Fruit fly (Drosophila melanogaster) whole organism, embryonic: ENCODE data around the gene Mrp5.
A peak's percentile ranks its signal among the peaks of the same experiment; 100 is the strongest.

Source experiments
- ATbp ChIP-seq: fragments of 200-800 bp; sonication (Bioruptor generic); optimal IDR thresholded peaks from 2 replicates; lab custom pipeline; 2017; ENCODE audit warnings: missing biosample characterization, mild to moderate bottlenecking, missing genetic modification characterization, missing genetic modification reagents
- CG1024 ChIP-seq: fragments of 200-800 bp; sonication (Bioruptor generic); IDR thresholded peaks from 2 replicates; pipeline ENCODE4 v1.3.6; 2022; ENCODE audit warnings: missing biosample characterization, missing genetic modification characterization
- CG10321 ChIP-seq: fragments of 200-800 bp; sonication (Bioruptor generic); IDR thresholded peaks from 2 replicates; pipeline ENCODE4 v1.3.6; 2022; ENCODE audit warnings: missing biosample characterization, missing genetic modification characterization
- CG10366 ChIP-seq: fragments of 200-800 bp; sonication (Bioruptor generic); IDR thresholded peaks from 2 replicates; pipeline ENCODE4 v1.3.6; 2022; ENCODE audit warnings: missing biosample characterization, missing genetic modification characterization
- CG11247 ChIP-seq: fragments of 200-800 bp; sonication (Bioruptor generic); IDR thresholded peaks from 2 replicates; pipeline ENCODE4 v1.3.6; 2022; ENCODE audit warnings: missing biosample characterization, missing genetic modification characterization
- CG1233 ChIP-seq: fragments of 200-800 bp; sonication (Bioruptor generic); optimal IDR thresholded peaks from 4 replicates; lab custom pipeline; 2018; ENCODE audit warnings: missing biosample characterization, mild to moderate bottlenecking, missing genetic modification characterization
- CG12942 ChIP-seq: fragments of 200-800 bp; sonication (Bioruptor generic); optimal IDR thresholded peaks from 3 replicates; lab custom pipeline; 2016; ENCODE audit warnings: missing biosample characterization, missing genetic modification characterization
- CG13123 ChIP-seq: fragments of 200-800 bp; sonication (Bioruptor generic); optimal IDR thresholded peaks from 2 replicates; lab custom pipeline; 2016; ENCODE audit warnings: missing biosample characterization, missing genetic modification characterization
- CG13296 ChIP-seq: fragments of 200-800 bp; sonication (Bioruptor generic); optimal IDR thresholded peaks from 3 replicates; lab custom pipeline; 2018; ENCODE audit warnings: missing biosample characterization, mild to moderate bottlenecking, missing genetic modification characterization
- CG14441 ChIP-seq: fragments of 200-800 bp; sonication (Bioruptor generic); IDR thresholded peaks from 2 replicates; pipeline ENCODE4 v1.3.6; 2022; ENCODE audit warnings: missing biosample characterization, missing genetic modification characterization
- CG15073 ChIP-seq: fragments of 200-800 bp; sonication (Bioruptor generic); optimal IDR thresholded peaks from 2 replicates; lab custom pipeline; 2016; ENCODE audit warnings: missing biosample characterization, missing genetic modification characterization
- CG31224 ChIP-seq: fragments of 200-800 bp; sonication (Bioruptor generic); IDR thresholded peaks from 2 replicates; pipeline ENCODE4 v1.3.6; 2022; ENCODE audit warnings: missing biosample characterization, missing genetic modification characterization
- CG31388 ChIP-seq: fragments of 200-800 bp; sonication (Bioruptor generic); optimal IDR thresholded peaks from 2 replicates; lab custom pipeline; 2016; ENCODE audit warnings: missing biosample characterization, missing genetic modification characterization
- CG3726 ChIP-seq: fragments of 200-800 bp; sonication (Bioruptor generic); IDR thresholded peaks from 3 replicates; pipeline ENCODE4, ENCODE4 v1.3.6; 2022; ENCODE audit warnings: missing biosample characterization, missing genetic modification characterization
- CG4707 ChIP-seq: fragments of 200-800 bp; sonication (Bioruptor generic); optimal IDR thresholded peaks from 2 replicates; lab custom pipeline; 2018; ENCODE audit warnings: missing biosample characterization, mild to moderate bottlenecking, missing genetic modification characterization, moderate library complexity
- CG5953 ChIP-seq: fragments of 200-800 bp; sonication (Bioruptor generic); IDR thresholded peaks from 2 replicates; pipeline ENCODE4 v1.3.6; 2022; ENCODE audit warnings: missing biosample characterization, missing genetic modification characterization
- CG7556 ChIP-seq: fragments of 200-800 bp; sonication (Bioruptor generic); optimal IDR thresholded peaks from 2 replicates; lab custom pipeline; 2017; ENCODE audit warnings: missing biosample characterization, mild to moderate bottlenecking, missing genetic modification characterization
- CG8281 ChIP-seq: fragments of 200-800 bp; sonication (Bioruptor generic); optimal IDR thresholded peaks from 2 replicates; lab custom pipeline; 2018; ENCODE audit warnings: missing biosample characterization, mild to moderate bottlenecking, missing genetic modification characterization, moderate library complexity
- CG8359 ChIP-seq: fragments of 200-800 bp; sonication (Bioruptor generic); optimal IDR thresholded peaks from 2 replicates; lab custom pipeline; 2017; ENCODE audit warnings: missing biosample characterization, mild to moderate bottlenecking, missing genetic modification characterization, borderline replicate concordance
- CG9437 ChIP-seq: fragments of 200-800 bp; sonication (Bioruptor generic); optimal IDR thresholded peaks from 2 replicates; lab custom pipeline; 2018; ENCODE audit warnings: missing biosample characterization, mild to moderate bottlenecking, missing genetic modification characterization
- CG9727 ChIP-seq: fragments of 200-800 bp; sonication (Bioruptor generic); optimal IDR thresholded peaks from 3 replicates; lab custom pipeline; 2017; ENCODE audit warnings: missing biosample characterization, mild to moderate bottlenecking, missing genetic modification characterization
- CG9797 ChIP-seq: fragments of 200-800 bp; sonication (Bioruptor generic); optimal IDR thresholded peaks from 3 replicates; lab custom pipeline; 2018; ENCODE audit warnings: missing biosample characterization, mild to moderate bottlenecking, missing genetic modification characterization
- CG9817 ChIP-seq: fragments of 200-800 bp; sonication (Bioruptor generic); optimal IDR thresholded peaks from 2 replicates; lab custom pipeline; 2018; ENCODE audit warnings: missing biosample characterization, mild to moderate bottlenecking, missing genetic modification characterization, moderate library complexity
- CG9876 ChIP-seq: fragments of 200-800 bp; sonication (Bioruptor generic); optimal IDR thresholded peaks from 2 replicates; lab custom pipeline; 2016; ENCODE audit warnings: missing biosample characterization, missing genetic modification characterization
- Deaf1 ChIP-seq: fragments of 200-800 bp; optimal IDR thresholded peaks from 3 replicates; lab custom pipeline; 2019; ENCODE audit warnings: missing biosample characterization, mild to moderate bottlenecking, missing genetic modification characterization, moderate library complexity
- H15 ChIP-seq: fragments of 200-800 bp; sonication (Bioruptor generic); IDR thresholded peaks from 3 replicates; pipeline ENCODE4 v1.3.6; 2022; ENCODE audit warnings: missing biosample characterization, missing genetic modification characterization
- Jarid2 ChIP-seq: fragments of 200-800 bp; sonication (Bioruptor generic); optimal IDR thresholded peaks from 3 replicates; lab custom pipeline; 2017; ENCODE audit warnings: mild to moderate bottlenecking, missing biosample characterization, missing genetic modification reagents, missing genetic modification characterization
- Med ChIP-seq: fragments of 200-800 bp; sonication (Bioruptor generic); peaks from one replicate; lab custom pipeline; 2016; ENCODE audit warnings: missing biosample characterization, missing genetic modification characterization, mild to moderate bottlenecking, inconsistent platforms, moderate library complexity
- NfI ChIP-seq: fragments of 200-800 bp; sonication (Bioruptor generic); optimal IDR thresholded peaks from 3 replicates; lab custom pipeline; 2018; ENCODE audit warnings: missing biosample characterization, mild to moderate bottlenecking, missing genetic modification characterization, moderate library complexity
- Oli ChIP-seq: fragments of 200-800 bp; sonication (Bioruptor generic); optimal IDR thresholded peaks from 2 replicates; lab custom pipeline; 2018; ENCODE audit warnings: missing biosample characterization, mild to moderate bottlenecking, missing genetic modification characterization, moderate library complexity
- Six4 ChIP-seq: fragments of 200-800 bp; sonication (Bioruptor generic); optimal IDR thresholded peaks from 2 replicates; lab custom pipeline; 2016; ENCODE audit warnings: missing biosample characterization, missing genetic modification characterization
- Stat92E ChIP-seq, 3 experiments: fragments of >200 bp in 2 of 3; fragments of 200-800 bp in 1 of 3; sonication (Bioruptor generic) in 1 of 3; optimal IDR thresholded peaks; 2 replicates each; lab custom pipeline; 2017 to 2019; ENCODE audit warnings: missing biosample characterization in 3 of 3, missing genetic modification characterization in 3 of 3, mild to moderate bottlenecking in 1 of 3, moderate library complexity in 1 of 3
- YL-1 ChIP-seq: fragments of 200-800 bp; sonication (Bioruptor generic); optimal IDR thresholded peaks from 3 replicates; lab custom pipeline; 2017; ENCODE audit warnings: missing biosample characterization, mild to moderate bottlenecking, missing genetic modification characterization
- abd-A ChIP-seq: fragments of 200-800 bp; sonication (Bioruptor generic); optimal IDR thresholded peaks from 3 replicates; lab custom pipeline; 2019; ENCODE audit warnings: missing biosample characterization, mild to moderate bottlenecking, missing genetic modification characterization, moderate library complexity
- fd64A ChIP-seq: fragments of 200-800 bp; sonication (Bioruptor generic); optimal IDR thresholded peaks from 3 replicates; lab custom pipeline; 2018; ENCODE audit warnings: missing biosample characterization, mild to moderate bottlenecking, missing genetic modification characterization
- gce ChIP-seq: fragments of 200-800 bp; sonication (Bioruptor generic); IDR thresholded peaks from 3 replicates; pipeline ENCODE4 v1.3.6; 2022; ENCODE audit warnings: missing biosample characterization, missing genetic modification characterization
- gfzf ChIP-seq: fragments of 200-800 bp; sonication (Bioruptor generic); optimal IDR thresholded peaks from 2 replicates; lab custom pipeline; 2016; ENCODE audit warnings: missing biosample characterization, mild to moderate bottlenecking, missing genetic modification characterization, moderate library complexity
- grn ChIP-seq: fragments of 200-800 bp; sonication (Bioruptor generic); optimal IDR thresholded peaks from 3 replicates; lab custom pipeline; 2017; ENCODE audit warnings: missing biosample characterization, missing genetic modification characterization
- gt ChIP-seq: fragments of 200-800 bp; sonication (Bioruptor generic); IDR thresholded peaks from 2 replicates; pipeline ENCODE4 v1.3.6; 2022; ENCODE audit warnings: missing biosample characterization, missing genetic modification characterization
- hkb ChIP-seq, 2 experiments: fragments of 200-800 bp in 1 of 2; fragments of >200 bp in 1 of 2; sonication (Bioruptor generic) in 1 of 2; IDR thresholded peaks in 1 of 2; optimal IDR thresholded peaks in 1 of 2; 2 replicates each; pipeline versions ENCODE4 v1.3.6 to Lab custom; 2017 to 2022; ENCODE audit warnings: missing biosample characterization in 1 of 2, missing genetic modification characterization in 1 of 2
- jigr1 ChIP-seq: fragments of 200-800 bp; sonication (Bioruptor generic); IDR thresholded peaks from 3 replicates; pipeline ENCODE4 v1.3.6; 2022; ENCODE audit warnings: missing biosample characterization, missing genetic modification characterization
- lbe ChIP-seq: fragments of 200-800 bp; sonication (Bioruptor generic); optimal IDR thresholded peaks from 2 replicates; lab custom pipeline; 2016; ENCODE audit warnings: missing biosample characterization, mild to moderate bottlenecking, missing genetic modification characterization
- nom ChIP-seq: fragments of 200-800 bp; sonication (Bioruptor generic); optimal IDR thresholded peaks from 2 replicates; lab custom pipeline; 2017; ENCODE audit warnings: missing biosample characterization, missing genetic modification characterization, mild to moderate bottlenecking, moderate library complexity, missing genetic modification reagents
- otp ChIP-seq: fragments of 200-800 bp; sonication (Bioruptor generic); IDR thresholded peaks from 3 replicates; pipeline ENCODE4, ENCODE4 v1.3.6; 2022; ENCODE audit warnings: missing biosample characterization, missing genetic modification characterization
- sisA ChIP-seq: fragments of 200-800 bp; sonication (Bioruptor generic); IDR thresholded peaks from 2 replicates; pipeline ENCODE4 v1.3.6; 2022; ENCODE audit warnings: missing biosample characterization, missing genetic modification characterization
- tgo ChIP-seq: fragments of 200-800 bp; sonication (Bioruptor generic); IDR thresholded peaks from 3 replicates; pipeline ENCODE4 v1.3.6; 2022; ENCODE audit warnings: missing biosample characterization, missing genetic modification characterization
- wek ChIP-seq: fragments of 200-800 bp; sonication (Bioruptor generic); optimal IDR thresholded peaks from 3 replicates; lab custom pipeline; 2018; ENCODE audit warnings: missing biosample characterization, mild to moderate bottlenecking, missing genetic modification characterization, moderate library complexity
- zfh2 ChIP-seq: fragments of 200-800 bp; sonication (Bioruptor generic); optimal IDR thresholded peaks from 2 replicates; lab custom pipeline; 2016; ENCODE audit warnings: missing biosample characterization, missing genetic modification characterization

Gene Mrp5

dm6 chr3R:19860996-19861719 lies 14.3 kb downstream of the Mrp5 start, which contains the start of the genes Ire1 and Mrm2 (continued):
- TF ChIP-seq CG9876 (GFP tag; lab: Kevin White, UChicago) (peak; percentile 85), Stat92E (GFP tag; optimal IDR thresholded peaks at IDR 0.05; lab: Kevin White, UChicago) (peak in 1 of 3 experiments; percentile 58), Deaf1 (tag; lab: Kevin White, UChicago) (peak; percentile 29), CG1233 (GFP tag; lab: Kevin White, UChicago) (peak; percentile 35), CG31388 (GFP tag; lab: Kevin White, UChicago) (peak; percentile 63), nom (GFP tag; lab: Kevin White, UChicago) (peak; percentile 54), CG10366 (GFP tag; lab: Robert Waterston, UW) (peak; percentile 76), Oli (tag; lab: Kevin White, UChicago) (peak; percentile 63), gfzf (GFP tag; lab: Kevin White, UChicago) (peak; percentile 98), abd-A (no peak), CG1024 (GFP tag; lab: Robert Waterston, UW) (peak; percentile 91), CG9817 (peak; percentile 90), gt (GFP tag; lab: Robert Waterston, UW) (peak; percentile 38; the same call in 1 of the 2 replicates), CG14441 (GFP tag; lab: Robert Waterston, UW) (peak; percentile 80), CG10321 (GFP tag; lab: Robert Waterston, UW) (no peak), NfI (GFP tag; lab: Kevin White, UChicago) (peak; percentile 72), otp (GFP tag; lab: Robert Waterston, UW) (0 out of 3 replicates have a peak, but pooled peaks have one; percentile 36), wek (GFP tag; lab: Kevin White, UChicago) (peak; percentile 60), sisA (peak; percentile 85), CG9437 (GFP tag; lab: Kevin White, UChicago) (peak; percentile 61), tgo (GFP tag; lab: Robert Waterston, UW) (peak; percentile 74), CG13296 (peak; percentile 45), CG11247 (GFP tag; lab: Robert Waterston, UW) (peak; percentile 77), CG5953 (GFP tag; lab: Robert Waterston, UW) (no peak), CG7556 (peak; percentile 46), CG8281 (tag; lab: Kevin White, UChicago) (peak; percentile 49), gce (GFP tag; lab: Robert Waterston, UW) (0 out of 3 replicates have a peak, but pooled peaks have one; percentile 55), grn (GFP tag; lab: Kevin White, UChicago) (peak; percentile 53), Jarid2 (peak; percentile 69), CG9797 (GFP tag; lab: Kevin White, UChicago) (peak; percentile 98), YL-1 (GFP tag; lab: Kevin White, UChicago) (peak; percentile 76), ATbp (GFP tag; lab: Kevin White, UChicago) (peak; percentile 12), CG12942 (GFP tag; lab: Kevin White, UChicago) (peak; percentile 76), CG3726 (GFP tag; lab: Robert Waterston, UW) (0 out of 3 replicates have a peak, but pooled peaks have one; percentile 58), CG8359 (peak; percentile 53), fd64A (GFP tag; lab: Kevin White, UChicago) (no peak), CG9727 (GFP tag; lab: Kevin White, UChicago) (peak; percentile 79), zfh2 (GFP tag; lab: Kevin White, UChicago) (peak; percentile 89), CG31224 (peak; percentile 58; the same call in 1 of the 2 replicates), CG4707 (GFP tag; lab: Kevin White, UChicago) (peak; percentile 84), Med (GFP tag; lab: Kevin White, UChicago) (peak; percentile 98), CG15073 (no peak), jigr1 (GFP tag; lab: Robert Waterston, UW) (no peak), H15 (peak; percentile 21; the same call in 1 of the 3 replicates), CG13123 (GFP tag; lab: Kevin White, UChicago) (peak; percentile 54), lbe (GFP tag; lab: Kevin White, UChicago) (peak; percentile 42), Six4 (GFP tag; lab: Kevin White, UChicago) (peak; percentile 56), hkb (optimal IDR thresholded peaks at IDR 0.05; lab: Kevin White, UChicago) (peak; percentile 91), hkb (GFP tag; IDR thresholded peaks at IDR 0.05; lab: Robert Waterston, UW) (no peak)
